Worm (Caenorhabditis elegans) whole organism, late embryonic: Measurements from ENCODE around the gene C01G5.9.

Experiments used
- ceh-19 ChIP-seq: fragments of 200-800 bp; sonication (Bioruptor generic); optimal IDR thresholded peaks from 2 replicates; lab custom pipeline; 2018; ENCODE audit warnings: mild to moderate bottlenecking, missing genetic modification characterization, missing compliant biosample characterization
- ceh-22 ChIP-seq: sonication (generic microtip); optimal IDR thresholded peaks from 2 replicates; lab custom pipeline; 2017; ENCODE audit warnings: missing biosample characterization, missing genetic modification characterization
- dmd-4 ChIP-seq: sonication (generic microtip); optimal IDR thresholded peaks from 2 replicates; lab custom pipeline; 2016; ENCODE audit warnings: borderline replicate concordance, missing genetic modification characterization, missing compliant biosample characterization
- elt-2 ChIP-seq: sonication (generic microtip); optimal IDR thresholded peaks from 2 replicates; lab custom pipeline; 2016; ENCODE audit warnings: missing genetic modification reagents, missing genetic modification characterization, missing compliant biosample characterization
- ets-4 ChIP-seq: sonication (generic microtip); optimal IDR thresholded peaks from 2 replicates; lab custom pipeline; 2016; ENCODE audit warnings: missing genetic modification characterization, missing compliant biosample characterization
- fkh-10 ChIP-seq: fragments of 150-350 bp; optimal IDR thresholded peaks from 2 replicates; lab custom pipeline; 2014; ENCODE audit warnings: missing biosample characterization, missing genetic modification reagents, missing genetic modification characterization
- gmeb-2 ChIP-seq: sonication (generic microtip); optimal IDR thresholded peaks from 2 replicates; lab custom pipeline; 2016; ENCODE audit warnings: missing genetic modification characterization, inconsistent platforms, missing compliant biosample characterization
- hlh-15 ChIP-seq: sonication (generic microtip); optimal IDR thresholded peaks from 2 replicates; lab custom pipeline; 2016; ENCODE audit warnings: missing genetic modification characterization, missing compliant biosample characterization
- hlh-30 ChIP-seq: sonication (generic microtip); optimal IDR thresholded peaks from 2 replicates; lab custom pipeline; 2017; ENCODE audit warnings: antibody characterized with exemption, missing genetic modification characterization, missing compliant biosample characterization; ENCODE audit not compliant: insufficient read depth
- nhr-11 ChIP-seq: fragments of 150-350 bp; optimal IDR thresholded peaks from 2 replicates; lab custom pipeline; 2014; ENCODE audit warnings: missing biosample characterization, missing genetic modification characterization
- pha-4 ChIP-seq: fragments of 150-350 bp; optimal IDR thresholded peaks from 2 replicates; lab custom pipeline; 2018; ENCODE audit warnings: missing biosample characterization, missing genetic modification reagents, missing genetic modification characterization
- pqm-1 ChIP-seq: sonication (generic microtip); optimal IDR thresholded peaks from 2 replicates; lab custom pipeline; 2016; ENCODE audit warnings: missing genetic modification characterization, missing compliant biosample characterization
- sox-4 ChIP-seq: sonication (generic microtip); optimal IDR thresholded peaks from 2 replicates; lab custom pipeline; 2017; ENCODE audit warnings: mild to moderate bottlenecking, missing genetic modification characterization, inconsistent platforms, missing compliant biosample characterization

DNA sequence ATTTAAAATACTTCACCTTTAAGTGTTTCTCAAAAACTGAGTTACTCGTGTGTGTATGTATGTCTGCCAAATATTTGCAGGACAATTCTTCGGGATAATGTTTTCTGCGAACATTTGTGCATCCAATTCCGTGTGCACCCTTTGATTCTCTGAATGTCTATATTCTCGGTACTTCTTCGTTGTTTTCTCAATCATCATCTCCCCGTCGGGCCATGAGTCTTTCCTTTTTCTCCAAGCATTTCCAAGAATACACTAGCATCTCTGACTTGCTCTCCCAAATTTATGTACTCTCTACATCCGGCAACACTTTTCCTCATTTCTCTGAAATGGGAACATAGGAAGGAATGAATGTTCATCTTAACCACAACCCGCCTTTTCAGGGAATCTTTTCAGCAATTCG lies 5.0 kb upstream of the C01G5.9 start:
- TF ChIP-seq hlh-30 (tag; lab: Kevin White, UChicago) = no peak
- no peak for TF ChIP-seq hlh-15 (tag; lab: Kevin White, UChicago)
- TF ChIP-seq ceh-22 (tag; lab: Kevin White, UChicago) = no peak
- TF ChIP-seq ets-4 (tag; lab: Kevin White, UChicago) = no peak
- TF ChIP-seq pha-4 (tag; lab: Kevin White, UChicago) = no peak
- TF ChIP-seq ceh-19 (GFP tag; lab: Kevin White, UChicago) = no peak
- no peak for TF ChIP-seq nhr-11
- no peak for TF ChIP-seq fkh-10 (GFP tag; lab: Kevin White, UChicago)
- TF ChIP-seq gmeb-2 (tag; lab: Kevin White, UChicago) = no peak
- no peak for TF ChIP-seq elt-2 (tag; lab: Kevin White, UChicago)
- no peak for TF ChIP-seq sox-4 (tag; lab: Kevin White, UChicago)
- TF ChIP-seq dmd-4 (tag; lab: Kevin White, UChicago) = no peak
- TF ChIP-seq pqm-1 (tag; lab: Kevin White, UChicago) = no peak
